Fruit fly (Drosophila melanogaster) whole organism, adult: ENCODE data around the gene Tom70.
A peak's percentile ranks its signal among the peaks of the same experiment; 100 is the strongest.

Experiments
- CG11617 ChIP-seq: fragments of 200-800 bp; sonication (Bioruptor generic); optimal IDR thresholded peaks from 2 replicates; lab custom pipeline; 2017; ENCODE audit warnings: mild to moderate bottlenecking, missing biosample characterization, missing genetic modification reagents, missing genetic modification characterization
- CG12768 ChIP-seq: fragments of 200-800 bp; sonication (Bioruptor generic); optimal IDR thresholded peaks from 2 replicates; lab custom pipeline; 2017; ENCODE audit warnings: missing biosample characterization, missing genetic modification characterization, mild to moderate bottlenecking, moderate library complexity, missing genetic modification reagents
- CG14711 ChIP-seq: fragments of 200-800 bp; sonication (Bioruptor generic); optimal IDR thresholded peaks from 2 replicates; lab custom pipeline; 2018; ENCODE audit warnings: missing biosample characterization, mild to moderate bottlenecking, missing genetic modification characterization, moderate library complexity
- CG1620 ChIP-seq: fragments of 200-800 bp; sonication (Bioruptor generic); optimal IDR thresholded peaks from 2 replicates; lab custom pipeline; 2016; ENCODE audit warnings: missing biosample characterization, missing genetic modification characterization
- CG33017 ChIP-seq: fragments of 200-800 bp; sonication (Bioruptor generic); optimal IDR thresholded peaks from 2 replicates; lab custom pipeline; 2018; ENCODE audit warnings: missing biosample characterization, mild to moderate bottlenecking, missing genetic modification characterization, moderate library complexity
- CG5204 ChIP-seq: fragments of 200-800 bp; sonication (Bioruptor generic); optimal IDR thresholded peaks from 2 replicates; lab custom pipeline; 2016; ENCODE audit warnings: missing biosample characterization, missing genetic modification characterization
- CG7045 ChIP-seq: fragments of 200-800 bp; sonication (Bioruptor generic); optimal IDR thresholded peaks from 2 replicates; lab custom pipeline; 2017; ENCODE audit warnings: missing biosample characterization, mild to moderate bottlenecking, missing genetic modification characterization
- CG7101 ChIP-seq: fragments of 200-800 bp; sonication (Bioruptor generic); optimal IDR thresholded peaks from 2 replicates; lab custom pipeline; 2018; ENCODE audit warnings: missing biosample characterization, mild to moderate bottlenecking, missing genetic modification characterization, moderate library complexity
- Clk ChIP-seq: fragments of 200-800 bp; sonication (Bioruptor generic); optimal IDR thresholded peaks from 2 replicates; lab custom pipeline; 2017; ENCODE audit warnings: missing biosample characterization, missing genetic modification characterization
- Crg-1 ChIP-seq: fragments of 200-800 bp; sonication (Bioruptor generic); optimal IDR thresholded peaks from 2 replicates; lab custom pipeline; 2016; ENCODE audit warnings: missing biosample characterization, missing genetic modification characterization
- Hr96 ChIP-seq: fragments of 200-800 bp; sonication (Bioruptor generic); optimal IDR thresholded peaks from 2 replicates; lab custom pipeline; 2016; ENCODE audit warnings: missing biosample characterization, missing genetic modification characterization
- Mnt ChIP-seq: fragments of 200-800 bp; sonication (Bioruptor generic); optimal IDR thresholded peaks from 2 replicates; lab custom pipeline; 2016; ENCODE audit warnings: missing biosample characterization, mild to moderate bottlenecking, missing genetic modification characterization
- bab1 ChIP-seq: fragments of 200-800 bp; sonication (Bioruptor generic); optimal IDR thresholded peaks from 3 replicates; lab custom pipeline; 2019; ENCODE audit warnings: missing biosample characterization, mild to moderate bottlenecking, missing genetic modification characterization, moderate library complexity
- cic ChIP-seq: fragments of 200-800 bp; sonication (Bioruptor generic); optimal IDR thresholded peaks from 2 replicates; lab custom pipeline; 2017; ENCODE audit warnings: missing biosample characterization, mild to moderate bottlenecking, missing genetic modification characterization, moderate library complexity
- cnc ChIP-seq, 2 experiments: fragments of >200 bp; optimal IDR thresholded peaks; 2 replicates each; lab custom pipeline; 2017
- kay ChIP-seq: fragments of 200-800 bp; sonication (Bioruptor generic); peaks from one replicate; lab custom pipeline; 2016; ENCODE audit warnings: missing biosample characterization, missing genetic modification characterization, borderline replicate concordance
- ovo ChIP-seq: fragments of 200-800 bp; sonication (Bioruptor generic); optimal IDR thresholded peaks from 2 replicates; lab custom pipeline; 2016; ENCODE audit warnings: missing biosample characterization, missing genetic modification characterization
- pad ChIP-seq: fragments of 200-800 bp; sonication (Bioruptor generic); optimal IDR thresholded peaks from 3 replicates; lab custom pipeline; 2017; ENCODE audit warnings: missing biosample characterization, missing genetic modification characterization, mild to moderate bottlenecking, moderate library complexity, missing genetic modification reagents
- tj ChIP-seq: fragments of 200-800 bp; sonication (Bioruptor generic); optimal IDR thresholded peaks from 3 replicates; lab custom pipeline; 2017; ENCODE audit warnings: missing biosample characterization, mild to moderate bottlenecking, missing genetic modification characterization, moderate library complexity
- toe ChIP-seq: fragments of 200-800 bp; sonication (Bioruptor generic); optimal IDR thresholded peaks from 2 replicates; lab custom pipeline; 2016; ENCODE audit warnings: missing biosample characterization, missing genetic modification characterization

The Tom70 gene

DNA sequence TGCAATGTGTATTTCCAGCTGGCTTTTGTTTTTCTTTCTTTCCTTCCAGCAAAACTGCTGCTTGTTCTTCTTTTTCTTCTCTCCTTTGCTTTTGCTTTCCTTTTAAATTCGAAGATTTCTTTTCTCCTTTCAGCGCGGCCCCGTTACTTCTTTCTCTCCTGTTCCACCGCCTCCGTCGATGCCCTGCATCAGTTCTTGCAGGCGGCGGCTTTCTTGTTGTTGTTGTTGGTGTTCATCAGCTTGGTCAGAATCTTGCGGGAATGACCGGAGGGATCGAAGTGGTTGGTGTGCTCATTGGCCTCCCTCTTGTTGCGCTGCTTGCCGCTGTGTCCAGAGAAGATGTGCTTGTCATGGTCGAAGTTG lies 7.2 kb upstream of the Tom70 start:
- TF ChIP-seq cnc (optimal IDR thresholded peaks at IDR 0.05; lab: Kevin White, UChicago): peak in 1 of 2 experiments; percentile 48
- TF ChIP-seq pad (GFP tag; lab: Kevin White, UChicago): peak; percentile 81
- TF ChIP-seq CG14711 (tag; lab: Kevin White, UChicago): no peak

DNA sequence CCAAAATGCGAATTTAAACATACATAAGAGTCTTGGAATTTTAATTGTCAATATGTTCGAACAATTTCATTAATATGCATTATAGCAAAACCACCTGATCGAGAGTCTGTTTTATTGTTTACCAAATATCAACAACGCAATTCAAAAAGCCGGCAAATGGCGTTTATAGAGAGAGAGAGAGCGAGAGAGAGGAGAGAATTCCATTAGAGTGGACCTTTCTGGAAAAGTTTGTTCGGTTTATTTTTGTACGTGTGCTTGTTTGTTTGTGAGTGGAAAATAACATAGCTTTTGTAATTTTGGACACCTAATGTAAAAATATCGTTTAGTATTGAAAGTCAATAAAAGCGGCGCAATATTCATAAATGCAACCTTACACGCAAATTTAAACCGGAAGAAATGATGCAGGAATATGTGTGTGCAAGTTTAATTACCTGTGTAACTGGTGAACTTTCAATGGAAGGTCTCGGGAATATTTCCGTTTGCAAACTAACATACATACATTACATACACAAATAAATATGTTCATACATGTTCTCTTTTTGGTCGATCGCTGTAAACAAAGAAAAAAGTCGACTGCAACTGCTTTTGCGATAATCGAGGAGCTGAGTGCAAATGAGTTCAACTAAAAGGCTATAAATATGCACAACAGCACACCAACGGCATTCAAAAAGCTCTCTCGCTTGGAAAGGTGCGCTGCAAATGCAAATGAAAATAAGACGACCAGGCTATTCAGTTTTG lies 6.5 kb upstream of the Tom70 start, which contains the start of gene CG6785:
TSS of gene CG6785 (minus strand) at position 588 of the 738 bp plus-strand sequence.
- TF ChIP-seq CG11617 (GFP tag; lab: Kevin White, UChicago) (peak; percentile 95), Hr96 (GFP tag; lab: Kevin White, UChicago) (peak; percentile 61), CG12768 (GFP tag; lab: Kevin White, UChicago) (peak; percentile 90), CG33017 (tag; lab: Kevin White, UChicago) (peak; percentile 88), CG7101 (tag; lab: Kevin White, UChicago) (peak; percentile 96), CG5204 (peak; percentile 79), pad (GFP tag; lab: Kevin White, UChicago) (peak; percentile 69), cnc (optimal IDR thresholded peaks at IDR 0.05; lab: Kevin White, UChicago) (no peak), cic (GFP tag; lab: Kevin White, UChicago) (peak; percentile 87), tj (peak; percentile 81), Mnt (GFP tag; lab: Kevin White, UChicago) (peak; percentile 78), toe (GFP tag; lab: Kevin White, UChicago) (peak; percentile 60), ovo (GFP tag; lab: Kevin White, UChicago) (peak; percentile 73), Clk (GFP tag; lab: Kevin White, UChicago) (peak; percentile 56), CG7045 (GFP tag; lab: Kevin White, UChicago) (peak; percentile 83), kay (GFP tag; lab: Kevin White, UChicago) (peak; percentile 96), CG14711 (tag; lab: Kevin White, UChicago) (peak; percentile 87), bab1 (GFP tag; lab: Kevin White, UChicago) (peak; percentile 93), Crg-1 (GFP tag; lab: Kevin White, UChicago) (peak; percentile 92), CG1620 (peak; percentile 71)

DNA sequence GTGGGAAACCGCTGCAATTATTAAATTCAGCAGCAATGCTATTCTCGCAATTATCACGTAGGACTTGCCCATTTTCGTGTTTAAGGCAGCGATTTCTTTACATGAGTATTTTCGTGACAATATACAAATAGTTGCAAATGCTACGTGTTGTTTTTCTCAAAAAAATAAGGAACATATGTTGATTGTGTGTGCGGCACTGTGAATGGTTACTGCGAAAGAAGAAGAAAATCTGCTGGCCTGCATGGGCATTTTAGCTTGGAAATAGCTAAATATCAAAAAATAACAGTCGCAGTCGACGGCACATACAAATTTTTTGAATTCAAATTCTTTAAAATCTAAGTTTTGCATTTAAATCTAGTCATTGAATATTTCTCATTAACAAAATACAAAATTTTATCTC lies 2.2 kb upstream of the Tom70 start, which contains the start of gene CG6766:
TSS of gene CG6766 (minus strand) at position 180 of the 400 bp plus-strand sequence.
- TF ChIP-seq bab1 (GFP tag; lab: Kevin White, UChicago) (peak; percentile 51), tj (peak; percentile 18), CG7045 (GFP tag; lab: Kevin White, UChicago) (no peak)

DNA sequence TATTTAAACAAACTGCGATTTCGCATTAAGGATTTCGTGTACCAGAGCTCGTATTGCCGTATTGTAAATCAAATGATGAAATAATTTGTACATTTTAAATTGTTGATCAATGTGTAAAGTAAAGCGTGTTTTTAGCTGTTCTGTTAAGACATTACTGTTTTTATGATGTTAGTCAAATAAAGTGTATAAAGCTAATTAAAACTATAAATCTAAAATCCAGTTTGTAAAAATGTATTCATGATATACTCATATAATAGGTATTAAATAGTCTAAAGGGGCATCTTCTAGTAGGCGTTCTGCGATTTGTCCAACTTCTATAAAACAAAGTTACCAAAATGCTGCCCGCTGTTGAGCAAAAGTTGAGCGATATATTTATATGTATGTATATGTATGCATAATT lies 4.4 kb downstream of the Tom70 start, which contains the start of gene CG18788:
TSS of gene CG18788 (plus strand) at position 301 of the 400 bp plus-strand sequence.
- no peak for TF ChIP-seq CG7101 (tag; lab: Kevin White, UChicago)
- no peak for TF ChIP-seq CG11617 (GFP tag; lab: Kevin White, UChicago)
- TF ChIP-seq Hr96 (GFP tag; lab: Kevin White, UChicago): no peak
- TF ChIP-seq Clk (GFP tag; lab: Kevin White, UChicago): no peak

DNA sequence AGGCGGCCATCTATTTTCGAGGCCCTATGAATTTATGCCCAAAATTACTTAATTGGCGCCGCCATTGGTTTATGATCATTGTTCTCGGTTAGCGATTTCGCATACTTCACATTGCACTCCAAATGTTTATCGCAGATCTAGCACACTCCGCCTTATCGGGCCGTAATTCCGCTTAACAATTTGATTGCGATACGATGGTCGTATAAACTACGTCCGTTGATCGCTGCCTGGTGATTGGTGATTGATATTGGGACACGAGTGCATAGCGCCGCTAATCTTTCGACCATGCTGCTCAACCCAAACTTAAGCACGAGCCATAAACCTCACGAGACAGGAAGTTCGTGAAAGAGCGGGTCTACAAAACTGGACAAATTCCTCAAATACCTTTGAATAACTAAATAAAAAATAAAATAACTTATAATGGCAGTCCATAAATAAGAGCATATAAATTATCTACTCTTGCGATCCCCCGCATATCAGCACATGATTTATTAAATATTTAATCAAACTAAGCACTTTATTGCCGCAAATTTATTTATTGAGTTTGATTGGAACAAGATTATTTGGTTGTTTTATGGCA lies 7.7 kb downstream of the Tom70 start:
- TF ChIP-seq cic (GFP tag; lab: Kevin White, UChicago) (peak; percentile 4), Hr96 (GFP tag; lab: Kevin White, UChicago) (no peak)

DNA sequence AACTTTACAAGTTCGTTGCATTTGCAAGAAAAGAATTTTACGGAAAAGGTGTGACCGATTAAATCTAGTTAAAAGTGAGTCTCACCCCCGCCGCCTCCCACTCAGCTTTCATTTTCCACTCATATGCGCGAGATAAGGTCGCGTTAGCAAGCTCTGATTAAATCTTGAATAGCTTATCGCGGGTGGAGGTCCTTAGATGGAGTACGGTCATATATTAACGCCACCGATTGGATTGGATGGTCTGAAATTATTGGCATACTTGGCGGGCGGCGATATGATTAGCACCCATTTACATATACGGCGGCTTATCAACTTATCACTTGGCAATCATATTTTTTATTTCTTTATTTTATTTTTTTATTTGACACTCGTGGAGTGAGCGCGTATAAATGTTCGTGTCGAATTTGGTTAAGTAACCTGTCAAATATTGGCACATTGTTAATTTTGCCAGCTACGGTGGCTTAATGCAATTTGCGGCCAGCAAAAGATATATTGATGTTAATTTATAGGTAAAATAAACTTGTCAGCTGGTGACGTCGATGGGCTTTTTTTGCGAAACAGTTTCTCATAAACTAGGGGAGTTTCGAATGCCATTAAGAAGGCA lies 8.6 kb downstream of the Tom70 start:
- peak; percentile 7 for TF ChIP-seq Hr96 (GFP tag; lab: Kevin White, UChicago)
- no peak for TF ChIP-seq CG5204
- no peak for TF ChIP-seq kay (GFP tag; lab: Kevin White, UChicago)
- TF ChIP-seq tj: no peak
- TF ChIP-seq CG7045 (GFP tag; lab: Kevin White, UChicago): no peak
- TF ChIP-seq CG33017 (tag; lab: Kevin White, UChicago): no peak
- TF ChIP-seq CG7101 (tag; lab: Kevin White, UChicago): no peak
- no peak for TF ChIP-seq CG12768 (GFP tag; lab: Kevin White, UChicago)

DNA sequence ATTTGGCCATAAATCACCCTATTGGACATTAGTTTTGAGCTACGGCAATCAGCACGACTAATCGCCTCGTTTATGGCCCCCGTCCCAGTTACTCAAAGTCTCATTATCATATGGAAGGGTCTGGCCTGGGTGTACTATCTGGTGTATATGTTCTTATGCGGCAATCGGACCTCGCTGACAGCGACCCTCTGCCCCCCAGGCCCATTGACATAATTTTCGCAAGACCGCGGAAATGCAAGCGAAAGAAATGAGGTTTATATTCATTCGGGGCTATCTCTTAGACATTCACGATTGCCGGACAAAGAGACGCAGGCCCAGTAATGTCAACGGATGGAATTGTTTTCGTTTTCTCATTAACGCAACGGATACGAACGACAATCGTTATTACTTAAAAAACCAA lies 9.5 kb downstream of the Tom70 start:
- TF ChIP-seq CG12768 (GFP tag; lab: Kevin White, UChicago): no peak
- no peak for TF ChIP-seq Hr96 (GFP tag; lab: Kevin White, UChicago)
- TF ChIP-seq tj: no peak
- no peak for TF ChIP-seq bab1 (GFP tag; lab: Kevin White, UChicago)
- no peak for TF ChIP-seq CG5204
- no peak for TF ChIP-seq CG1620
- no peak for TF ChIP-seq CG7045 (GFP tag; lab: Kevin White, UChicago)
- TF ChIP-seq CG11617 (GFP tag; lab: Kevin White, UChicago): no peak
- TF ChIP-seq kay (GFP tag; lab: Kevin White, UChicago): no peak
- TF ChIP-seq toe (GFP tag; lab: Kevin White, UChicago): no peak
- no peak for TF ChIP-seq Clk (GFP tag; lab: Kevin White, UChicago)
- no peak for TF ChIP-seq Mnt (GFP tag; lab: Kevin White, UChicago)
- TF ChIP-seq CG33017 (tag; lab: Kevin White, UChicago): no peak
- TF ChIP-seq ovo (GFP tag; lab: Kevin White, UChicago): no peak
- TF ChIP-seq cic (GFP tag; lab: Kevin White, UChicago): no peak
- TF ChIP-seq pad (GFP tag; lab: Kevin White, UChicago): no peak
- no peak for TF ChIP-seq Crg-1 (GFP tag; lab: Kevin White, UChicago)
- no peak for TF ChIP-seq CG7101 (tag; lab: Kevin White, UChicago)
- no peak for TF ChIP-seq cnc (optimal IDR thresholded peaks at IDR 0.05; lab: Kevin White, UChicago)
- no peak for TF ChIP-seq CG14711 (tag; lab: Kevin White, UChicago)
